Worm (Caenorhabditis elegans): ENCODE results near the gene hrde-1.

hrde-1 gene

ce11 chrIII:4157298-4157697 is 18.7 kb downstream of the hrde-1 start, which contains the start of gene C16C10.9:
Gene C16C10.9, minus strand, starts transcription at chrIII:4157398.
- TF ChIP-seq sma-3 (GFP tag; optimal IDR thresholded peaks at IDR 0.05) = no peak
- no peak for TF ChIP-seq dmd-4 (tag; optimal IDR thresholded peaks at IDR 0.05)
- no peak for TF ChIP-seq elt-3 (tag; optimal IDR thresholded peaks at IDR 0.05)
- TF ChIP-seq C34F6.9 (tag; optimal IDR thresholded peaks at IDR 0.05) = no peak
- no peak for TF ChIP-seq skn-1 (tag; optimal IDR thresholded peaks at IDR 0.05)
- TF ChIP-seq alr-1 (tag; optimal IDR thresholded peaks at IDR 0.05) = no peak
- no peak for TF ChIP-seq mdl-1 (tag; optimal IDR thresholded peaks at IDR 0.05)
- no peak for TF ChIP-seq nhr-23 (tag; optimal IDR thresholded peaks at IDR 0.05)
- no peak for TF ChIP-seq nhr-12 (tag; optimal IDR thresholded peaks at IDR 0.05)
- no peak for TF ChIP-seq elt-1 (tag; optimal IDR thresholded peaks at IDR 0.05)
- no peak for TF ChIP-seq lin-11 (tag; optimal IDR thresholded peaks at IDR 0.05)
- TF ChIP-seq R02D3.7 (tag; optimal IDR thresholded peaks at IDR 0.05) = no peak
- TF ChIP-seq nhr-11 (tag; optimal IDR thresholded peaks at IDR 0.05) = no peak
- no peak for TF ChIP-seq sma-9 (GFP tag; optimal IDR thresholded peaks at IDR 0.05)
- no peak for TF ChIP-seq sma-9 (tag; optimal IDR thresholded peaks at IDR 0.05)
- TF ChIP-seq ztf-4 (tag; optimal IDR thresholded peaks at IDR 0.05) = no peak
- TF ChIP-seq F13H6.1 (tag; optimal IDR thresholded peaks at IDR 0.05) = no peak
- no peak for TF ChIP-seq nhr-25 (tag; optimal IDR thresholded peaks at IDR 0.05)
- no peak for TF ChIP-seq unc-39 (tag; optimal IDR thresholded peaks at IDR 0.05)

- no peak for TF ChIP-seq mdl-1 (tag; optimal IDR thresholded peaks at IDR 0.05)
- TF ChIP-seq lin-11 (tag; optimal IDR thresholded peaks at IDR 0.05) = no peak
- no peak for TF ChIP-seq mab-5 (tag; optimal IDR thresholded peaks at IDR 0.05)
- TF ChIP-seq Y55F3AM.14 (GFP tag; optimal IDR thresholded peaks at IDR 0.05) = no peak
- TF ChIP-seq C34F6.9 (tag; optimal IDR thresholded peaks at IDR 0.05) = no peak
- TF ChIP-seq nhr-11 (tag; optimal IDR thresholded peaks at IDR 0.05) = no peak
- no peak for TF ChIP-seq zag-1 (tag; optimal IDR thresholded peaks at IDR 0.05)
- TF ChIP-seq elt-3 (tag; optimal IDR thresholded peaks at IDR 0.05) = no peak
- TF ChIP-seq nhr-10 (tag; optimal IDR thresholded peaks at IDR 0.05) = no peak
- no peak for TF ChIP-seq crh-2 (tag; optimal IDR thresholded peaks at IDR 0.05)
- no peak for TF ChIP-seq F13H6.1 (tag; optimal IDR thresholded peaks at IDR 0.05)
- no peak for TF ChIP-seq ceh-16 (tag; optimal IDR thresholded peaks at IDR 0.05)
- no peak for TF ChIP-seq nhr-129 (tag; optimal IDR thresholded peaks at IDR 0.05)
- no peak for TF ChIP-seq nhr-23 (tag; optimal IDR thresholded peaks at IDR 0.05)
- TF ChIP-seq lin-39 (tag; optimal IDR thresholded peaks at IDR 0.05) = no peak
- no peak for TF ChIP-seq nhr-6 (tag; optimal IDR thresholded peaks at IDR 0.05)
- no peak for TF ChIP-seq R02D3.7 (tag; optimal IDR thresholded peaks at IDR 0.05)
- TF ChIP-seq ztf-11 (tag; optimal IDR thresholded peaks at IDR 0.05) = no peak
- TF ChIP-seq ama-1 (optimal IDR thresholded peaks at IDR 0.05) = no peak
Observed at ce11 chrIII:4153299-4153698, 22.7 kb downstream of the hrde-1 start, which contains the start of gene glod-4. Gene glod-4, plus strand, starts transcription at chrIII:4153599.

ce11 chrIII:4152828-4153227 is 23.1 kb downstream of the hrde-1 start:
- TF ChIP-seq aly-2 (tag; optimal IDR thresholded peaks at IDR 0.05) (no peak), peb-1 (tag; optimal IDR thresholded peaks at IDR 0.05) (no peak), unc-55 (GFP tag; optimal IDR thresholded peaks at IDR 0.05) (no peak), nhr-237 (tag; optimal IDR thresholded peaks at IDR 0.05) (no peak), mbf-1 (tag; optimal IDR thresholded peaks at IDR 0.05) (no peak), sem-4 (tag; optimal IDR thresholded peaks at IDR 0.05) (no peak), nhr-129 (tag; optimal IDR thresholded peaks at IDR 0.05) (no peak), nhr-25 (tag; optimal IDR thresholded peaks at IDR 0.05) (no peak), nhr-12 (tag; optimal IDR thresholded peaks at IDR 0.05) (no peak), nhr-6 (tag; optimal IDR thresholded peaks at IDR 0.05) (no peak), lin-39 (tag; optimal IDR thresholded peaks at IDR 0.05) (no peak), ceh-82 (tag; optimal IDR thresholded peaks at IDR 0.05) (no peak), gmeb-1 (tag; optimal IDR thresholded peaks at IDR 0.05) (no peak), elt-3 (tag; optimal IDR thresholded peaks at IDR 0.05) (no peak), R02D3.7 (tag; optimal IDR thresholded peaks at IDR 0.05) (no peak), ztf-1 (GFP tag; conservative IDR thresholded peaks at IDR 0.05) (no peak), lin-13 (GFP tag; optimal IDR thresholded peaks at IDR 0.05) (no peak), mdl-1 (tag; optimal IDR thresholded peaks at IDR 0.05) (no peak), nhr-11 (tag; optimal IDR thresholded peaks at IDR 0.05) (no peak)

- no peak for TF ChIP-seq peb-1 (tag; optimal IDR thresholded peaks at IDR 0.05)
- TF ChIP-seq ceh-16 (tag; optimal IDR thresholded peaks at IDR 0.05) = no peak
- no peak for TF ChIP-seq gmeb-1 (tag; optimal IDR thresholded peaks at IDR 0.05)
- no peak for TF ChIP-seq crh-2 (tag; optimal IDR thresholded peaks at IDR 0.05)
- TF ChIP-seq Y55F3AM.14 (GFP tag; optimal IDR thresholded peaks at IDR 0.05) = no peak
- no peak for TF ChIP-seq zag-1 (tag; optimal IDR thresholded peaks at IDR 0.05)
- no peak for TF ChIP-seq nhr-237 (tag; optimal IDR thresholded peaks at IDR 0.05)
- no peak for TF ChIP-seq alr-1 (tag; optimal IDR thresholded peaks at IDR 0.05)
- no peak for TF ChIP-seq sem-4 (tag; optimal IDR thresholded peaks at IDR 0.05)
Observed at ce11 chrIII:4152309-4152708, 23.6 kb downstream of the hrde-1 start.
